Fruit fly (Drosophila melanogaster): ENCODE results near the gene Cad87A.

Cad87A gene

DNA sequence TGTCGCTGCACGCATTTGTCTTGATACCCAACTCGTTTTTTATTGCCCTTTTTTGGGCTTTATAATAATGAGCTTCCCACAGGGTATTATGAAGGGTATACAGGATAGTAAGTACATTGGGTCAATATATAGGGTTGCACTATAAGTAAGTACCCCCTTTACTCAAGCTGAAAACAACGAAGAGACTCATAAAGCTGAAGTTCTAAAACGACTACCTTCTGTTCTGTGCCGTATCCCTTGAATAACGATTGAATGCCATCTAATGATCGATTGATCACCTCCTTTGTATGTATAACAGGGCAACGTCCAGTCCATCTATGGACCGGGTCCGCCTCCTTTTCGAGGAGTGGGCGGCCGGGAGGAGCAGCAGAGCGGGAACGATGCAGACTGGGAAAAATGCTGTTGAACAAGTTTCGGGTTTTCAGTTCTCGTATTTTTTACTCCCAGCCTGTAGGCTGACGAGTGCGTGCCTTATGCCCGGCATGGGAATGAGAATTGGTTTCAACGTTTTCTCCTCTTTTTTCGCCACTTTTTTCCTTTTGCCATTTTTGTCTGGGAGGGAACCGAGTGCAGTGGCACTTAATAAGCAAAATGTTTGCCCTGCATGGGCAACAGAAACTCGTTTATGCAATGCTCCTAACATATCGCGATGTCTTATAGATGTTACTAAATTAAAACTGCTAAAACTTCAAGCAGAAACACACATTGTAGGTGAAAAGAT is 89.2 kb downstream of the Cad87A start:
- TF ChIP-seq CG33017 (tag; optimal IDR thresholded peaks at IDR 0.05): no peak

DNA sequence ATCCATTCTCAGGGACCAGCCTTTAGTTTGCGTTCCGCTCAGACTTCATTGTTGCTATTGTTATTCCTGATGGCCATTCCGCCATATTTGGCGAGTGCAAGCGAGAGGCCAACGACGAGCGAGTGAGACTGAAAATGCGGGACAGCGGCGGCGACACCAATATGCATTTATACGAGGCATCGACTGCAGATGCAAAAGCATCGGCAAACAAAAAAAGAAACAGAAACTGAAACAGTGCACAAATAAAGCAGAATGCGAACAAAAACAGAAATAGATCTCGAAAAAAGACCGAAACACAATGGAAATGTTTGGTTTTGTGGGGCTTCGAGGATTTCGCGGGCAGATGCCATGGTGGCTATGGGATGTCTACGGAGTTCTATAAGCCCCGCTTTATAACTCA is 89.8 kb downstream of the Cad87A start:
- no peak for TF ChIP-seq cnc (optimal IDR thresholded peaks at IDR 0.05)

DNA sequence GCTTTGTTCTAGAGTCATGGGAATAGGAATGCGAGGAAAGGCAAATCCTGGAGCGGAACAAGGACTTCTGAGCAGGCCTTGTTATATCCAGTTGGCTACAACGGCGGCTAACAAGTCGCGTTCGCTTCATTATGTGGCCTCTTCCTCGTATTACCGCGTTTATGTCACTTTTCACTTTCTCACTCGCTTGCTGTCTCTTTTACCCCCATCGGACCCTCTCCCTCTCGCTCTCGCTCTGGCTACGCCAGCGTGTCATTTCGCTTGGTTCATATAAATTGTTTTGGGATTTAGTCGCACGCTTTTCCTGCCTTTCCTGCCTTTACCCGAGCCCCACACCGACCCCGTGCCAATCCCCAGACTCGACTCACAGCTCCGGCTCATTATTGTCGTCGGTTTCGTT is 92.6 kb downstream of the Cad87A start:
- TF ChIP-seq CG7101 (tag; optimal IDR thresholded peaks at IDR 0.05) (no peak), CG7045 (GFP tag; optimal IDR thresholded peaks at IDR 0.05) (no peak), Mnt (GFP tag; optimal IDR thresholded peaks at IDR 0.05) (no peak), CG1620 (GFP tag; optimal IDR thresholded peaks at IDR 0.05) (no peak), Hr96 (GFP tag; optimal IDR thresholded peaks at IDR 0.05) (no peak), ovo (GFP tag; optimal IDR thresholded peaks at IDR 0.05) (no peak), CG33017 (tag; optimal IDR thresholded peaks at IDR 0.05) (no peak), CG12768 (GFP tag; optimal IDR thresholded peaks at IDR 0.05) (no peak), kay (GFP tag; ENCODE audit: borderline replicate concordance) (no peak), Clk (GFP tag; optimal IDR thresholded peaks at IDR 0.05) (no peak), CG5204 (GFP tag; optimal IDR thresholded peaks at IDR 0.05) (no peak), bab1 (GFP tag; optimal IDR thresholded peaks at IDR 0.05) (no peak), cic (GFP tag; optimal IDR thresholded peaks at IDR 0.05) (no peak)

DNA sequence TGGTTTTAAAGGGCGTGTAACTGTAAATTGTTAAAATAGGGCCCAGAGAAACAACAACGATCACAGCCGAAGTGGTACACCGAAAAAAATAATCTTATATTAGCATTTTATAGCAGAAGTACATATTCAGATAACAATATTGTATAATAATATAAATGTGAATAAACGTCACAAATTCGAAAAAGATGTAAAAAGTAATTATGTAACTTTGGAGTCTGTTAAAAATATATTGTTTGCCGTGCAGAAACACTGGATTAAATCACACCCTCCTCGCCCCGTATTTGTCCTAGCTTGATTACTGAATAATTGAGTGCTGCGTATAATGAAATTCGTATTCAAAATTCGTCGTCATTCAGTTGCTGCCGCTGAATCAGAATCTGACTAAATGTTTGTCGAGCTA is 93.8 kb downstream of the Cad87A start:
- TF ChIP-seq CG5204 (GFP tag; optimal IDR thresholded peaks at IDR 0.05): no peak
- TF ChIP-seq CG1620 (GFP tag; optimal IDR thresholded peaks at IDR 0.05): no peak
- no peak for TF ChIP-seq Clk (GFP tag; optimal IDR thresholded peaks at IDR 0.05)
- TF ChIP-seq Mnt (GFP tag; optimal IDR thresholded peaks at IDR 0.05): no peak
- TF ChIP-seq CG7045 (GFP tag; optimal IDR thresholded peaks at IDR 0.05): no peak
- TF ChIP-seq CG33017 (tag; optimal IDR thresholded peaks at IDR 0.05): no peak
- no peak for TF ChIP-seq pad (GFP tag; optimal IDR thresholded peaks at IDR 0.05)
- no peak for TF ChIP-seq ovo (GFP tag; optimal IDR thresholded peaks at IDR 0.05)
- TF ChIP-seq bab1 (GFP tag; optimal IDR thresholded peaks at IDR 0.05): no peak
- TF ChIP-seq toe (GFP tag; optimal IDR thresholded peaks at IDR 0.05): no peak
- TF ChIP-seq CG11617 (GFP tag; optimal IDR thresholded peaks at IDR 0.05): no peak
- TF ChIP-seq tj (GFP tag; optimal IDR thresholded peaks at IDR 0.05): no peak
- no peak for TF ChIP-seq cic (GFP tag; optimal IDR thresholded peaks at IDR 0.05)
- TF ChIP-seq CG14711 (tag; optimal IDR thresholded peaks at IDR 0.05): no peak

DNA sequence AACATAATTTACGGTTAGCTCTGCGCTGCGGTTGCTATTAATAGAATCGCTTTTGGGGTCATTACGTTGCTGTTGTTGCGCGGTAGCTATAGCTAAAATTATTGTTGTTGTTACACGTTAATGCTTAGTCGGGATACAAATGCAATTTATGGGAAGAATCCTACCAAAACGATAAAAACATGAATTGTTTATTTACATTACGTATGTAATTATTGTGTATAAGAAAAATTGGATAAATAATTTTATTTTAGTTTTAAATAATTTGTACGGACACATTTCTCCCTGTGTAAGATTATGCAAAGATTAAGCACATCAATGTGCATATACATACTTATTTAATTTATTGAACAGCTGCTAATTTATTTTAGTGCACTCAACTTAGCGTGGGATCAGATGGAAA is 97.0 kb downstream of the Cad87A start:
- TF ChIP-seq CG7101 (tag; optimal IDR thresholded peaks at IDR 0.05) (no peak), pad (GFP tag; optimal IDR thresholded peaks at IDR 0.05) (no peak), kay (GFP tag; ENCODE audit: borderline replicate concordance) (no peak), ovo (GFP tag; optimal IDR thresholded peaks at IDR 0.05) (no peak), CG1620 (GFP tag; optimal IDR thresholded peaks at IDR 0.05) (no peak), CG33017 (tag; optimal IDR thresholded peaks at IDR 0.05) (no peak), CG12768 (GFP tag; optimal IDR thresholded peaks at IDR 0.05) (no peak), CG14711 (tag; optimal IDR thresholded peaks at IDR 0.05) (no peak), Crg-1 (GFP tag; optimal IDR thresholded peaks at IDR 0.05) (no peak), bab1 (GFP tag; optimal IDR thresholded peaks at IDR 0.05) (no peak), Hr96 (GFP tag; optimal IDR thresholded peaks at IDR 0.05) (no peak), toe (GFP tag; optimal IDR thresholded peaks at IDR 0.05) (no peak), CG5204 (GFP tag; optimal IDR thresholded peaks at IDR 0.05) (no peak), CG11617 (GFP tag; optimal IDR thresholded peaks at IDR 0.05) (no peak), Mnt (GFP tag; optimal IDR thresholded peaks at IDR 0.05) (no peak), cnc (optimal IDR thresholded peaks at IDR 0.05) (no peak), cic (GFP tag; optimal IDR thresholded peaks at IDR 0.05) (no peak)

DNA sequence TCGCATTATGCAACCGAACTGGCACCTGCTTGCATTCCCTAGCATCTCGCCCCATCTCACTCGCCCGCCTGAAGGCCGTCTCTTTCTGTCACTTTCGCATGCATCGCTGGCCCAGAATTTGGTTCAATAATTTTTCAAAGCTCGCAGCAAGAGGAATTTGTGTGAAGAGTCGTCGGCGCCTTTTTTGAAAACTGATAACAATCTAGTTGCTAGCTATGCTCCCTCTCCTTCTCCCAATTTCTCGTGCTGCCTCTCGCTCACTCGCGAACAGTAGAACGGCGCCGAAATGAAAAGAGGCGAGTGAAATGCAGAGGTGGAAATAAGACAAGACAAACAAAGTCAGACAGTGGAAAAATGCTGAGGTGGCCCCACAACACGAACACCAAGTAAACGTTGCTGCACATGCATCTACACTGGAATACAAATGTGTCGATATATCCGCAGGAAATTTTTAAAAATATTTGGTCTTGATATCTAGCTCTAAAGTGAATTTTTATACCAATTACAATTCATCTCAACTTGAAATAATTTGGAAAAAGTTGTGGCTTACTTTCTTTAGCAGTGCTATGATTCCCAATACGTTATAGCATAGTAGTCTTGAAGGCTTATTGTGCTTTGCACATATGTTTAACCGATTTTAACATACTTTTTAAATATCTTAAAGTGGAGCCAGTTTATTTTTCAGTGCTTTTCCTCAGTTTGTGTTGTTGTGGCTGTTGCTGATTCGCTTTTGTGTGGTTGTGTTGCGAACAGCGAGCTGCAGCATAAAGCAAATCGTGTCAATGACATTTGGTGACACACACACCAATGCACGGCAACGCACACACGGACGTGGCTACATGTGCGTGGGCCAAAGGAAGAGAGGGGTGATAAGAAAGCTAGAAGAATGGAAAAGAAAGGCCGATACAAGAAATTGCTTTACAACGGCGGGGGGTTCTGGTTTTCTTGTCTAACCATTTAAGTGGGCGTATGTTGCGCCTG is 97.7 kb downstream of the Cad87A start:
- TF ChIP-seq cic (GFP tag; optimal IDR thresholded peaks at IDR 0.05) (no peak), CG33017 (tag; optimal IDR thresholded peaks at IDR 0.05) (no peak), bab1 (GFP tag; optimal IDR thresholded peaks at IDR 0.05) (peak; percentile 93), Mnt (GFP tag; optimal IDR thresholded peaks at IDR 0.05) (peak; percentile 22), CG1620 (GFP tag; optimal IDR thresholded peaks at IDR 0.05) (peak; percentile 66), CG14711 (tag; optimal IDR thresholded peaks at IDR 0.05) (peak; percentile 52), CG12768 (GFP tag; optimal IDR thresholded peaks at IDR 0.05) (no peak), Crg-1 (GFP tag; optimal IDR thresholded peaks at IDR 0.05) (peak; percentile 30), tj (GFP tag; optimal IDR thresholded peaks at IDR 0.05) (peak; percentile 96), CG11617 (GFP tag; optimal IDR thresholded peaks at IDR 0.05) (peak; percentile 57), cnc (optimal IDR thresholded peaks at IDR 0.05) (no peak), Hr96 (GFP tag; optimal IDR thresholded peaks at IDR 0.05) (peak; percentile 46), kay (GFP tag; ENCODE audit: borderline replicate concordance) (no peak), CG7045 (GFP tag; optimal IDR thresholded peaks at IDR 0.05) (peak; percentile 36), pad (GFP tag; optimal IDR thresholded peaks at IDR 0.05) (peak; percentile 67), toe (GFP tag; optimal IDR thresholded peaks at IDR 0.05) (peak; percentile 13), CG7101 (tag; optimal IDR thresholded peaks at IDR 0.05) (peak; percentile 39), CG5204 (GFP tag; optimal IDR thresholded peaks at IDR 0.05) (peak; percentile 65)

Data from whole organism, adult.